Worm (Caenorhabditis elegans): ENCODE results near the gene Y75B8A.31.

DNA sequence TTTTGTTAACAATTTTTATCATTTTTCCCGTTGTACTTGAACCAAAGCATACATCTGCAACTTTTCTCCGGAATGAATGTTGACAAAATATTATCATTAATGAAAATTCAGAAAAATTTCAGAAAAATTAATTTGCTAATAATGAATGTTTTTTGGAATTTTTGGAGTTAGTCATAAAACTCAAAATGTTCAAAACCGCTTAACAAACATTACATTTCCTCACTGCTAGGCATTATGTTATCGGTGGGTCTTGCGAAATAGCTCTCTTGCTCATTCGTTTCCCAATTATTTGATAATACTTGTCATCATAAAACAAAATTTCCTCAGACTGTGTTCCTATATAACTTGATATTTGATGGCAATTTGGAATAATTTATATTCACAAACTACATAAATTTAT lies 38.6 kb upstream of the Y75B8A.31 start, which contains the start of gene Y75B8A.39:
- TF ChIP-seq ama-1 (optimal IDR thresholded peaks at IDR 0.05) (no peak), flt-1 (GFP tag; IDR thresholded peaks at IDR 0.05) (no peak), aly-1 (tag; optimal IDR thresholded peaks at IDR 0.05) (no peak), pes-1 (GFP tag; IDR thresholded peaks at IDR 0.05) (no peak), ceh-36 (tag; optimal IDR thresholded peaks at IDR 0.05) (no peak), hnd-1 (tag; optimal IDR thresholded peaks at IDR 0.05) (no peak), sea-1 (GFP tag; conservative IDR thresholded peaks at IDR 0.05) (no peak), ets-7 (tag; optimal IDR thresholded peaks at IDR 0.05) (no peak), B0310.2 (tag; optimal IDR thresholded peaks at IDR 0.05) (no peak), tbx-37 (GFP tag; conservative IDR thresholded peaks at IDR 0.05) (no peak), hmbx-1 (tag; optimal IDR thresholded peaks at IDR 0.05) (no peak), tbx-11 (GFP tag; IDR thresholded peaks at IDR 0.05) (no peak), scrt-1 (GFP tag; IDR thresholded peaks at IDR 0.05) (no peak)
